Worm (Caenorhabditis elegans) whole organism, late embryonic: ENCODE results near the gene T23F4.2.

ENCODE experiments used
- F13H6.1 ChIP-seq: sonication (generic microtip); optimal IDR thresholded peaks from 2 replicates; lab custom pipeline; 2016; ENCODE audit warnings: missing genetic modification characterization, missing compliant biosample characterization
- ama-1 ChIP-seq: fragments of 150-350 bp; optimal IDR thresholded peaks from 2 replicates; lab custom pipeline; 2014
- ceh-14 ChIP-seq: sonication (generic microtip); optimal IDR thresholded peaks from 2 replicates; lab custom pipeline; 2016; ENCODE audit warnings: missing genotype, missing genetic modification characterization, missing compliant biosample characterization
- npax-4 ChIP-seq: sonication (generic microtip); optimal IDR thresholded peaks from 2 replicates; lab custom pipeline; 2016; ENCODE audit warnings: missing genetic modification characterization, missing compliant biosample characterization
- pros-1 ChIP-seq: fragments of 150-350 bp; optimal IDR thresholded peaks from 2 replicates; lab custom pipeline; 2014; ENCODE audit warnings: missing biosample characterization, missing genetic modification reagents, missing genetic modification characterization

DNA sequence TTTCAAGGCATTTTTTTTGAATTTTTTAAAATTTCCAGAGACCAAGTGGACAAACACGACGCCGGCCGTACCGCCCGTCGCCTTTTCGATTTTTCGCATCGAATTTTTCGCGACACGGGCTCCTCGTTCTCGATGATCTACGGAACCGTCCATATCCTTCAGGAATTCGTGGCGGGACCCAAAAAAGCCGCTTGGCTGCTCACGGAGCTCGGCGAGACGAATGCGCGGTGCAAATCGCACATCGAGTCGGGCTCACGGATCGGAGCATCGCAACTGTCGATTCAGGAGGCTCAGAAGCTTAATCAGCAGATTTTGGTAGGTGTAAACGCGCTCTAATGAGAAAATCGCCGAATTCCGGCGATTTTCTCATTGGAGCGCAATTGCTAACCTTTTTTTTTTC lies 31.6 kb upstream of the T23F4.2 start:
- TF ChIP-seq F13H6.1 (tag; lab: Kevin White, UChicago), result no peak
- TF ChIP-seq ceh-14 (tag; lab: Kevin White, UChicago), result no peak
- TF ChIP-seq ama-1 (lab: Kevin White, UChicago), result no peak
- TF ChIP-seq npax-4 (tag; lab: Kevin White, UChicago), result no peak
- TF ChIP-seq pros-1 (tag; lab: Kevin White, UChicago), result no peak
